Fruit fly (Drosophila melanogaster) whole organism, pupa: Measurements from ENCODE around the gene Daxx.

Experiments
- CG10348 ChIP-seq: fragments of 200-800 bp; sonication (Bioruptor generic); IDR thresholded peaks from 2 replicates; pipeline ENCODE4 v1.3.6; 2022; ENCODE audit warnings: missing biosample characterization, missing genetic modification characterization
- CG12605 ChIP-seq: fragments of 200-800 bp; sonication (Bioruptor generic); IDR thresholded peaks from 2 replicates; pipeline ENCODE4 v1.3.6; 2022; ENCODE audit warnings: missing biosample characterization, missing genetic modification characterization
- CG13204 ChIP-seq: fragments of 200-800 bp; sonication (Bioruptor generic); optimal IDR thresholded peaks from 2 replicates; lab custom pipeline; 2018; ENCODE audit warnings: missing biosample characterization, mild to moderate bottlenecking, missing genetic modification characterization, moderate library complexity
- CG14655 ChIP-seq: fragments of 200-800 bp; sonication (Bioruptor generic); optimal IDR thresholded peaks from 3 replicates; lab custom pipeline; 2017; ENCODE audit warnings: mild to moderate bottlenecking, missing biosample characterization, missing genetic modification reagents, missing genetic modification characterization
- CG15710 ChIP-seq: fragments of 200-800 bp; sonication (Bioruptor generic); optimal IDR thresholded peaks from 2 replicates; lab custom pipeline; 2018; ENCODE audit warnings: missing biosample characterization, mild to moderate bottlenecking, missing genetic modification characterization, moderate library complexity
- CG17806 ChIP-seq: fragments of 200-800 bp; sonication (Bioruptor generic); optimal IDR thresholded peaks from 2 replicates; lab custom pipeline; 2018; ENCODE audit warnings: missing biosample characterization, mild to moderate bottlenecking, missing genetic modification characterization, moderate library complexity
- CG32121 ChIP-seq: fragments of 200-800 bp; sonication (Bioruptor generic); IDR thresholded peaks from 2 replicates; pipeline ENCODE4 v1.3.6; 2022; ENCODE audit warnings: missing biosample characterization, missing genetic modification characterization
- CG34367 ChIP-seq: fragments of 200-800 bp; sonication (Bioruptor generic); optimal IDR thresholded peaks from 2 replicates; lab custom pipeline; 2018; ENCODE audit warnings: missing biosample characterization, mild to moderate bottlenecking, missing genetic modification characterization
- CG4496 ChIP-seq: fragments of 200-800 bp; sonication (Bioruptor generic); IDR thresholded peaks from 3 replicates; pipeline ENCODE4 v1.3.6; 2022; ENCODE audit warnings: missing biosample characterization, missing genetic modification characterization
- CG8159 ChIP-seq: fragments of 200-800 bp; sonication (Bioruptor generic); optimal IDR thresholded peaks from 3 replicates; lab custom pipeline; 2018; ENCODE audit warnings: missing biosample characterization, mild to moderate bottlenecking, missing genetic modification characterization, moderate library complexity
- CG8301 ChIP-seq: fragments of 200-800 bp; sonication (Bioruptor generic); optimal IDR thresholded peaks from 2 replicates; lab custom pipeline; 2018; ENCODE audit warnings: missing biosample characterization, mild to moderate bottlenecking, missing genetic modification characterization
- CG9948 ChIP-seq: fragments of 200-800 bp; sonication (Bioruptor generic); optimal IDR thresholded peaks from 2 replicates; lab custom pipeline; 2018; ENCODE audit warnings: missing biosample characterization, mild to moderate bottlenecking, missing genetic modification characterization, moderate library complexity
- D1 ChIP-seq: fragments of 200-800 bp; sonication (Bioruptor generic); optimal IDR thresholded peaks from 2 replicates; lab custom pipeline; 2018; ENCODE audit warnings: missing biosample characterization, mild to moderate bottlenecking, missing genetic modification characterization, moderate library complexity
- EcR ChIP-seq: fragments of 200-800 bp; sonication (Bioruptor generic); optimal IDR thresholded peaks from 3 replicates; lab custom pipeline; 2019; ENCODE audit warnings: missing biosample characterization, missing genetic modification characterization, mild to moderate bottlenecking, moderate library complexity, missing genetic modification reagents
- Ets98B ChIP-seq: fragments of 200-800 bp; sonication (Bioruptor generic); IDR thresholded peaks from 2 replicates; pipeline ENCODE4 v1.3.6; 2022; ENCODE audit warnings: missing biosample characterization, missing genetic modification characterization
- Pif1A ChIP-seq: fragments of 200-800 bp; sonication (Bioruptor generic); optimal IDR thresholded peaks from 3 replicates; lab custom pipeline; 2016; ENCODE audit warnings: missing biosample characterization, missing genetic modification characterization
- Pif1B ChIP-seq: fragments of 200-800 bp; sonication (Bioruptor generic); optimal IDR thresholded peaks from 3 replicates; lab custom pipeline; 2016; ENCODE audit warnings: missing biosample characterization, missing genetic modification characterization
- Snoo ChIP-seq: fragments of 200-800 bp; sonication (Bioruptor generic); optimal IDR thresholded peaks from 3 replicates; lab custom pipeline; 2017; ENCODE audit warnings: missing biosample characterization, mild to moderate bottlenecking, missing genetic modification characterization, inconsistent platforms
- fd96Ca ChIP-seq: fragments of 200-800 bp; sonication (Bioruptor generic); IDR thresholded peaks from 3 replicates; pipeline ENCODE4 v1.3.6; 2022; ENCODE audit warnings: missing biosample characterization, missing genetic modification characterization
- gl ChIP-seq: fragments of 200-800 bp; sonication (Bioruptor generic); optimal IDR thresholded peaks from 2 replicates; lab custom pipeline; 2018; ENCODE audit warnings: missing biosample characterization, mild to moderate bottlenecking, missing genetic modification characterization
- rn ChIP-seq: fragments of 200-800 bp; sonication (Bioruptor generic); IDR thresholded peaks from 2 replicates; pipeline ENCODE4 v1.3.6; 2022; ENCODE audit warnings: missing biosample characterization, missing genetic modification characterization

The Daxx gene

DNA sequence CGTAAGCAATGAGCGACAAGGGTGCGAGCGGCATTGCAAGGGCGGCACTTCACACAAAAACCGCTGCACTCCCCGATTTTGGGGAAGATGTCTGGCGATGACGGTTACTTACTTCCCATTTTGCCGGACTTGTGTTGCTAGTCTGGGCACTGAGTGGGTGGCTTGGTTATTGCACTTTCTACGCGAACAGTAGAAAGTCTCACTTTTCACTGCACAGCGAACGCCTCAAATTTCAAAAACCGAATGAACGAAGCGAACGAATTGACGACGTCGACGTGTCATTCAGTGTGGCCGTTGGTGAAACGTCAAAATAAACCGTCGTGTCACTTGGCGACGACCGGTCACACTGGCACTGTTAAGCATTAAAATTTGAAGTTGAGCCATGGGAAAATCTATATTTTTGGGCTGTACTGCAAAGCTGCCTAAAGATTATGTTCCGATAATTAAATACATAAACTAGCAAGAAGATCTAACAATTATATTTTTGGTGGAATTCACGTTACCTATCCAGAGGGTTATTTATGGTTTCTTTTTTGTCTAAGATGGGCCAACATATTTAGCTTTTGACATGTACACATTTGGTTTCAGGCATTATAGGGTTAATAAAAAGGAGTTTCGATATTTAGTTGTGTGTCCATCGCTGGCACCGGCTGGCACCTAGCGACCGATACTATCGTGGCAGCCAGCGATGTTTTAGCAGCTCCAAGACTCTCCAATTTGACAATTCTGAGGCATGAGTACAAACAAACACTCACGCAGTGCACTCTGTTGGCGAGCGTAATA lies at the start of gene Daxx, which contains the start of gene Sec61alpha:
TSS of gene Daxx (plus strand) at position 718 of the 783 bp plus-strand sequence.
TSS of gene Sec61alpha (minus strand) at position 364 of the 783 bp plus-strand sequence.
- TF ChIP-seq CG13204 (no peak), Ets98B (GFP tag; lab: Robert Waterston, UW) (peak; percentile 74), CG15710 (tag; lab: Kevin White, UChicago) (peak; percentile 78), EcR (GFP tag; lab: Kevin White, UChicago) (no peak), CG34367 (tag; lab: Kevin White, UChicago) (peak; percentile 72), CG32121 (GFP tag; lab: Robert Waterston, UW) (peak; percentile 65; the same call in 1 of the 2 replicates), Pif1B (no peak), CG17806 (tag; lab: Kevin White, UChicago) (peak; percentile 78), CG4496 (GFP tag; lab: Robert Waterston, UW) (peak; percentile 78), CG12605 (GFP tag; lab: Robert Waterston, UW) (peak; percentile 19; the same call in 1 of the 2 replicates), CG8301 (tag; lab: Kevin White, UChicago) (peak; percentile 71), CG10348 (GFP tag; lab: Robert Waterston, UW) (no peak), gl (tag; lab: Kevin White, UChicago) (no peak), Pif1A (GFP tag; lab: Kevin White, UChicago) (no peak), CG8159 (tag; lab: Kevin White, UChicago) (peak; percentile 77), CG14655 (GFP tag; lab: Kevin White, UChicago) (no peak), fd96Ca (peak; percentile 78), D1 (no peak), Snoo (peak; percentile 63), CG9948 (peak; percentile 75), rn (GFP tag; lab: Robert Waterston, UW) (peak; percentile 56; the same call in 1 of the 2 replicates)
- TF ChIP-seq, all 21 proteins: peak for 13

DNA sequence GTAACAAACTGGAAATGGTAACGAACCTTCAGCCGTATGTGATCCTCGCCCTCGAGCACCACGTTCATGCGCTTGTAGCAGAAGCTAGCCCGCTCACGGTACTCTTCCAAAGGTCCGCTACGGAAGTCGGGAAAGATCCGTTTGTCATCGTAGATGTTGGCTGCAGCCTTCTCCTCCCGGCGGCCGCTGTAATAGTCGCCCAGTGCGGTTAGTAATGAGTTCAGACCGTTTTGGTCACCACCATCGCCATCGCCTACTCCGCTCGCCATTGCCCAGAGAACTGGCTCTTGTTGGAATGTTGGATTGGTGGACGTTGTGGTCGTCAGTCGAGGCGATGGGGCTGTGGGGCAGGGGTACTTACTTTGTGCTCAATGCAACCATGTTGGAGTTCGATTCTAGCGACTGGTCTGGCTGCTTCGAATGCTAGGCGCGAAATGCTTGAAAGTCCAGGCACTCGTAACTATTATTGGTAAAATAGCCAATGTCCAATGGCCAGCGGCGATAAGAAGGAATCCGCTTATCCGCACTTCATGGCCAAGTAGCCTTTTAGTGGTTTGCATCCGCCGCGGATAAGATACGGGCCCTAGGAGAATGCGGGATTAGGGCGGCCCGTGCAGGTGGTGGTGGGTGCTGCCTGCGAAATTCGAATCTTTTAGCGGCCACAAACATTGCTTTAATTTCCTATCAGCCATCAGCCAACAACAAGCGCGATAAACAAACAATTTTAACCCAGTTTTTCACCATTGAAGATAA lies 33.0 kb upstream of the Daxx start:
- TF ChIP-seq CG13204 (peak; percentile 59), CG12605 (GFP tag; lab: Robert Waterston, UW) (peak; percentile 59; the same call in 1 of the 2 replicates), Ets98B (GFP tag; lab: Robert Waterston, UW) (0 out of 2 replicates have a peak, but pooled peaks have one; percentile 9), CG8301 (tag; lab: Kevin White, UChicago) (peak; percentile 25), gl (tag; lab: Kevin White, UChicago) (peak; percentile 21), CG4496 (GFP tag; lab: Robert Waterston, UW) (no peak), EcR (GFP tag; lab: Kevin White, UChicago) (peak; percentile 48), CG8159 (tag; lab: Kevin White, UChicago) (no peak)
- TF ChIP-seq, all 21 proteins: peak for 6

dm6 chr2L:6448334-6448703 lies 32.4 kb upstream of the Daxx start, which contains the start of gene Acox3:
Acox3 (minus strand) TSS chr2L:6448403.
- no peak for TF ChIP-seq CG14655 (GFP tag; lab: Kevin White, UChicago)
- TF ChIP-seq D1 = peak; percentile 38
- no peak for TF ChIP-seq CG9948
- no peak for TF ChIP-seq CG13204
- no peak for TF ChIP-seq gl (tag; lab: Kevin White, UChicago)
- TF ChIP-seq CG10348 (GFP tag; lab: Robert Waterston, UW) = no peak
- TF ChIP-seq Pif1A (GFP tag; lab: Kevin White, UChicago) = no peak
- TF ChIP-seq, all 21 proteins: peak for 1

- TF ChIP-seq EcR (GFP tag; lab: Kevin White, UChicago) (peak; percentile 80), CG34367 (tag; lab: Kevin White, UChicago) (no peak)
Observed at dm6 chr2L:6449753-6450152, 31.0 kb upstream of the Daxx start.

DNA sequence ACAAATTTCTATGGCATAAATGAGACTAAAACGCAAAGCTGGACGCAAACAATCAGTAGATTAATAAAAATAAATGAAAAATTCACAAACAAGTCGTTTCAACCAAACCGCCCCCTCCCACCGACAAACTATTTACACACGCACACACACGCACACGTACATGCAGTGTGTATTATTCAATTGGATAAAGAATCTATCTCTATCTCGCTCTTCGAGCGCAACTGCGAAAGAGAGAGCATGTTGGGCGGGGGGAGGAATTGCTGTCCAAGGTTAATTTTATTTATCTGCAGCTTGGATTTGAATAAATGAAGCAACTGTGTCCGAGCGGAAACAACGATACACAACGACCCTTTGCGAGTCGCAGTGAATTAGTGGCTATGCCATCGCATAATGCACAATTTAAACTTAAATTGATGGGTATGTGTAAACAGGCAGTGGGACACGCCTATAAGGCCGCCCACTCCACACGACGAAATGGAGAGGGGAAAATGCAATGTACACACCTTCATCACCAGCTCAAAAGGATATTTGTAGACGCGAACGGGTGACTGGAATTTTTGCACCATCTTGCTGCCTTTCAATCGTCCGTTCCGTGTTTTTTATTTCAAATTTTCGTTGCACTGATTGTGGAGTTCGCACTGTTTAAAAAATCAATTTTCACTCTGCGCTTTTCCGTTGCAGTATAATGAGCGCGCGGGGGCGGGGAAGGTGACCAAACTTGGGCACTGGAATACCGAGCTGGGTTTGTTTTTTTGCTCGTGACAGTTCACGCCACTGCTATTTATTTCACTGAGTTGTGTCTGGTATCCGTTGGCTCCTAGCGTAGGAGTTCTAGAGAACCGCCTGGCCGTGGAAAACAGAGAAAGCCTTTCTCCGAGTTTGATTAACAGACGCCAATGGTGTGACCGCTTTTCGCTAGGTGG lies 25.4 kb upstream of the Daxx start, which contains the start of gene retm:
TSS of gene retm (minus strand) at position 898 of the 923 bp plus-strand sequence.
- no peak for TF ChIP-seq CG15710 (tag; lab: Kevin White, UChicago)
- no peak for TF ChIP-seq D1
- TF ChIP-seq CG13204 = peak; percentile 21
- TF ChIP-seq Ets98B (GFP tag; lab: Robert Waterston, UW) = peak; percentile 25; the same call in 1 of the 2 replicates
- peak; percentile 20 for TF ChIP-seq Pif1A (GFP tag; lab: Kevin White, UChicago)
- no peak for TF ChIP-seq CG4496 (GFP tag; lab: Robert Waterston, UW)
- TF ChIP-seq CG12605 (GFP tag; lab: Robert Waterston, UW) = no peak
- no peak for TF ChIP-seq Snoo
- TF ChIP-seq CG10348 (GFP tag; lab: Robert Waterston, UW) = no peak
- TF ChIP-seq CG8159 (tag; lab: Kevin White, UChicago) = no peak
- TF ChIP-seq gl (tag; lab: Kevin White, UChicago) = no peak
- TF ChIP-seq CG32121 (GFP tag; lab: Robert Waterston, UW) = peak; percentile 16; the same call in 1 of the 2 replicates
- TF ChIP-seq fd96Ca = no peak; the same call in 2 of the 3 replicates
- no peak for TF ChIP-seq CG17806 (tag; lab: Kevin White, UChicago)
- peak; percentile 48 for TF ChIP-seq EcR (GFP tag; lab: Kevin White, UChicago)
- no peak for TF ChIP-seq CG9948
- peak; percentile 6 for TF ChIP-seq Pif1B
- no peak for TF ChIP-seq CG34367 (tag; lab: Kevin White, UChicago)
- TF ChIP-seq CG14655 (GFP tag; lab: Kevin White, UChicago) = no peak
- no peak for TF ChIP-seq CG8301 (tag; lab: Kevin White, UChicago)
- no peak for TF ChIP-seq rn (GFP tag; lab: Robert Waterston, UW)
- TF ChIP-seq, all 21 proteins: peak for 6
